Worm (Caenorhabditis elegans): ENCODE measurements around the gene F54E7.9.

Gene F54E7.9

ce11 chrIII:5630350-5630749 is 47.3 kb downstream of the F54E7.9 start:
- TF ChIP-seq ztf-23 (GFP tag; IDR thresholded peaks at IDR 0.05) (no peak), ref-1 (GFP tag; conservative IDR thresholded peaks at IDR 0.05) (no peak), cog-1 (tag; optimal IDR thresholded peaks at IDR 0.05) (no peak), klf-2 (GFP tag; conservative IDR thresholded peaks at IDR 0.05) (no peak), flt-1 (GFP tag; IDR thresholded peaks at IDR 0.05) (no peak), tab-1 (GFP tag; IDR thresholded peaks at IDR 0.05) (no peak)

- no peak for TF ChIP-seq cog-1 (tag; optimal IDR thresholded peaks at IDR 0.05)
- TF ChIP-seq ztf-29 (GFP tag; IDR thresholded peaks at IDR 0.05): no peak
- no peak for TF ChIP-seq med-1 (GFP tag; optimal IDR thresholded peaks at IDR 0.05; ENCODE audit: insufficient read depth)
- no peak for TF ChIP-seq klf-2 (GFP tag; conservative IDR thresholded peaks at IDR 0.05)
- no peak for TF ChIP-seq ztf-23 (GFP tag; IDR thresholded peaks at IDR 0.05)
- no peak for TF ChIP-seq tab-1 (GFP tag; IDR thresholded peaks at IDR 0.05)
- TF ChIP-seq flt-1 (GFP tag; IDR thresholded peaks at IDR 0.05): no peak
- no peak for TF ChIP-seq T22C8.4 (GFP tag; IDR thresholded peaks at IDR 0.05)
These were observed 48.5 kb downstream of the F54E7.9 start for ce11 chrIII:5629225-5629624.

Measured in whole organism, midembryonic.